Worm (Caenorhabditis elegans): ENCODE results near the gene W07G1.7.

ce11 chrII:13997989-13998388 lies 31.8 kb upstream of the W07G1.7 start:
- TF ChIP-seq nhr-76 (tag; optimal IDR thresholded peaks at IDR 0.05) (no peak), mab-5 (tag; optimal IDR thresholded peaks at IDR 0.05) (no peak), nhr-237 (tag; optimal IDR thresholded peaks at IDR 0.05) (no peak), elt-3 (tag; optimal IDR thresholded peaks at IDR 0.05) (no peak), blmp-1 (tag; optimal IDR thresholded peaks at IDR 0.05) (no peak), lsy-2 (tag; optimal IDR thresholded peaks at IDR 0.05) (no peak)

Measured in whole organism, mixed stage, embryonic.